Fruit fly (Drosophila melanogaster) whole organism, embryonic: Measurements from ENCODE around the gene CG31102.
A peak's percentile ranks its signal among the peaks of the same experiment; 100 is the strongest.

Experiments used
- Asciz ChIP-seq: fragments of 200-800 bp; sonication (Bioruptor generic); optimal IDR thresholded peaks from 2 replicates; lab custom pipeline; 2017; ENCODE audit warnings: missing biosample characterization, mild to moderate bottlenecking, missing genetic modification characterization, missing genetic modification reagents
- Atf3 ChIP-seq: fragments of 200-800 bp; sonication (Bioruptor generic); optimal IDR thresholded peaks from 3 replicates; lab custom pipeline; 2016; ENCODE audit warnings: missing biosample characterization, missing genetic modification characterization
- CG10267 ChIP-seq: fragments of 200-800 bp; sonication (Bioruptor generic); optimal IDR thresholded peaks from 2 replicates; lab custom pipeline; 2018; ENCODE audit warnings: missing biosample characterization, mild to moderate bottlenecking, missing genetic modification characterization, moderate library complexity
- CG12659 ChIP-seq: fragments of 200-800 bp; sonication (Bioruptor generic); optimal IDR thresholded peaks from 3 replicates; lab custom pipeline; 2017; ENCODE audit warnings: mild to moderate bottlenecking, missing biosample characterization, missing genetic modification reagents, missing genetic modification characterization
- CG13424 ChIP-seq: fragments of 200-800 bp; sonication (Bioruptor generic); optimal IDR thresholded peaks from 2 replicates; lab custom pipeline; 2019; ENCODE audit warnings: missing biosample characterization, mild to moderate bottlenecking, missing genetic modification characterization, moderate library complexity
- CG18619 ChIP-seq: fragments of 200-800 bp; sonication (Bioruptor generic); optimal IDR thresholded peaks from 3 replicates; lab custom pipeline; 2017; ENCODE audit warnings: missing biosample characterization, mild to moderate bottlenecking, missing genetic modification characterization
- CG2116 ChIP-seq: fragments of 200-800 bp; sonication (Bioruptor generic); optimal IDR thresholded peaks from 3 replicates; lab custom pipeline; 2018; ENCODE audit warnings: missing biosample characterization, mild to moderate bottlenecking, missing genetic modification characterization
- CG2199 ChIP-seq: fragments of 200-800 bp; sonication (Bioruptor generic); IDR thresholded peaks from 3 replicates; pipeline ENCODE4 v1.3.6; 2022; ENCODE audit warnings: missing biosample characterization, missing genetic modification characterization
- CG2712 ChIP-seq: fragments of 200-800 bp; optimal IDR thresholded peaks from 3 replicates; lab custom pipeline; 2019; ENCODE audit warnings: missing biosample characterization, mild to moderate bottlenecking, missing genetic modification characterization, moderate library complexity
- CG30431 ChIP-seq: fragments of 200-800 bp; sonication (Bioruptor generic); optimal IDR thresholded peaks from 2 replicates; lab custom pipeline; 2017; ENCODE audit warnings: missing biosample characterization, missing genetic modification characterization
- CG3065 ChIP-seq: fragments of 200-800 bp; sonication (Bioruptor generic); optimal IDR thresholded peaks from 2 replicates; lab custom pipeline; 2016; ENCODE audit warnings: missing biosample characterization, missing genetic modification characterization
- CG3163 ChIP-seq: fragments of 200-800 bp; sonication (Bioruptor generic); optimal IDR thresholded peaks from 3 replicates; lab custom pipeline; 2016; ENCODE audit warnings: missing biosample characterization, missing genetic modification characterization
- CG33557 ChIP-seq: fragments of 200-800 bp; sonication (Bioruptor generic); optimal IDR thresholded peaks from 2 replicates; lab custom pipeline; 2019; ENCODE audit warnings: missing biosample characterization, mild to moderate bottlenecking, missing genetic modification characterization, moderate library complexity
- CG4328 ChIP-seq: fragments of 200-800 bp; sonication (Bioruptor generic); optimal IDR thresholded peaks from 3 replicates; lab custom pipeline; 2017; ENCODE audit warnings: missing biosample characterization, missing genetic modification reagents, missing genetic modification characterization
- CG5245 ChIP-seq: fragments of 200-800 bp; sonication (Bioruptor generic); optimal IDR thresholded peaks from 3 replicates; lab custom pipeline; 2016; ENCODE audit warnings: missing biosample characterization, missing genetic modification characterization
- CG6254 ChIP-seq: fragments of 200-800 bp; sonication (Bioruptor generic); optimal IDR thresholded peaks from 3 replicates; lab custom pipeline; 2017; ENCODE audit warnings: mild to moderate bottlenecking, missing biosample characterization, missing genetic modification reagents, missing genetic modification characterization
- CG6272 ChIP-seq: fragments of 200-800 bp; sonication (Bioruptor generic); IDR thresholded peaks from 2 replicates; pipeline ENCODE4 v1.3.6; 2022; ENCODE audit warnings: missing biosample characterization, missing genetic modification characterization
- CG6683 ChIP-seq: fragments of 200-800 bp; sonication (Bioruptor generic); optimal IDR thresholded peaks from 2 replicates; lab custom pipeline; 2017; ENCODE audit warnings: missing biosample characterization, mild to moderate bottlenecking, missing genetic modification characterization, missing genetic modification reagents
- CG6813 ChIP-seq: fragments of 200-800 bp; sonication (Bioruptor generic); optimal IDR thresholded peaks from 2 replicates; lab custom pipeline; 2017; ENCODE audit warnings: missing biosample characterization, missing genetic modification characterization, mild to moderate bottlenecking, moderate library complexity, missing genetic modification reagents
- CG7839 ChIP-seq: fragments of 200-800 bp; sonication (Bioruptor generic); optimal IDR thresholded peaks from 3 replicates; lab custom pipeline; 2018; ENCODE audit warnings: missing biosample characterization, mild to moderate bottlenecking, missing genetic modification characterization, moderate library complexity
- CG9727 ChIP-seq: fragments of 200-800 bp; sonication (Bioruptor generic); optimal IDR thresholded peaks from 3 replicates; lab custom pipeline; 2017; ENCODE audit warnings: missing biosample characterization, mild to moderate bottlenecking, missing genetic modification characterization
- CTCF ChIP-seq: fragments of 200-800 bp; sonication (Bioruptor generic); optimal IDR thresholded peaks from 2 replicates; lab custom pipeline; 2017; ENCODE audit warnings: missing biosample characterization, mild to moderate bottlenecking, missing genetic modification characterization, moderate library complexity
- CkIIα-i1 ChIP-seq: fragments of 200-800 bp; sonication (Bioruptor generic); IDR thresholded peaks from 2 replicates; pipeline ENCODE4 v1.3.6; 2022; ENCODE audit warnings: missing biosample characterization, missing genetic modification characterization
- Dad ChIP-seq: fragments of 200-800 bp; sonication (Bioruptor generic); optimal IDR thresholded peaks from 3 replicates; lab custom pipeline; 2016; ENCODE audit warnings: missing biosample characterization, missing genetic modification characterization
- Dek ChIP-seq: fragments of 200-800 bp; sonication (Bioruptor generic); optimal IDR thresholded peaks from 3 replicates; lab custom pipeline; 2019; ENCODE audit warnings: missing biosample characterization, mild to moderate bottlenecking, missing genetic modification characterization, moderate library complexity
- Dref ChIP-seq: fragments of 200-800 bp; sonication (Bioruptor generic); IDR thresholded peaks from 2 replicates; pipeline ENCODE4 v1.3.6; 2022; ENCODE audit warnings: missing biosample characterization, missing genetic modification characterization
- E2f2 ChIP-seq: fragments of 200-800 bp; sonication (Bioruptor generic); IDR thresholded peaks from 2 replicates; pipeline ENCODE4 v1.3.6; 2022; ENCODE audit warnings: missing biosample characterization, missing genetic modification characterization
- H15 ChIP-seq: fragments of 200-800 bp; sonication (Bioruptor generic); IDR thresholded peaks from 3 replicates; pipeline ENCODE4 v1.3.6; 2022; ENCODE audit warnings: missing biosample characterization, missing genetic modification characterization
- Myb ChIP-seq: fragments of 200-800 bp; sonication (Bioruptor generic); optimal IDR thresholded peaks from 2 replicates; lab custom pipeline; 2016; ENCODE audit warnings: missing biosample characterization, missing genetic modification characterization
- YL-1 ChIP-seq: fragments of 200-800 bp; sonication (Bioruptor generic); optimal IDR thresholded peaks from 3 replicates; lab custom pipeline; 2017; ENCODE audit warnings: missing biosample characterization, mild to moderate bottlenecking, missing genetic modification characterization
- az2 ChIP-seq: fragments of 200-800 bp; sonication (Bioruptor generic); optimal IDR thresholded peaks from 3 replicates; lab custom pipeline; 2016; ENCODE audit warnings: missing biosample characterization, missing genetic modification characterization
- cas ChIP-seq: fragments of 200-800 bp; sonication (Bioruptor generic); IDR thresholded peaks from 2 replicates; pipeline ENCODE4 v1.3.6; 2022; ENCODE audit warnings: missing biosample characterization, missing genetic modification characterization
- caup ChIP-seq: fragments of 200-800 bp; sonication (Bioruptor generic); optimal IDR thresholded peaks from 3 replicates; lab custom pipeline; 2017; ENCODE audit warnings: missing biosample characterization, mild to moderate bottlenecking, missing genetic modification characterization, moderate library complexity; ENCODE audit not compliant: severe bottlenecking
- chn ChIP-seq: fragments of 200-800 bp; sonication (Bioruptor generic); optimal IDR thresholded peaks from 2 replicates; lab custom pipeline; 2016; ENCODE audit warnings: missing biosample characterization, missing genetic modification characterization
- dan ChIP-seq: fragments of 200-800 bp; sonication (Bioruptor generic); IDR thresholded peaks from 2 replicates; pipeline ENCODE4 v1.3.6; 2022; ENCODE audit warnings: missing biosample characterization, missing genetic modification characterization
- hkb ChIP-seq, 2 experiments: fragments of 200-800 bp in 1 of 2; fragments of >200 bp in 1 of 2; sonication (Bioruptor generic) in 1 of 2; IDR thresholded peaks in 1 of 2; optimal IDR thresholded peaks in 1 of 2; 2 replicates each; pipeline versions ENCODE4 v1.3.6 to Lab custom; 2017 to 2022; ENCODE audit warnings: missing biosample characterization in 1 of 2, missing genetic modification characterization in 1 of 2
- kah ChIP-seq: fragments of 200-800 bp; sonication (Bioruptor generic); optimal IDR thresholded peaks from 2 replicates; lab custom pipeline; 2018; ENCODE audit warnings: missing biosample characterization, mild to moderate bottlenecking, missing genetic modification characterization
- mirr ChIP-seq: fragments of 200-800 bp; sonication (Bioruptor generic); optimal IDR thresholded peaks from 3 replicates; lab custom pipeline; 2018; ENCODE audit warnings: missing biosample characterization, mild to moderate bottlenecking, missing genetic modification characterization
- onecut ChIP-seq: fragments of 200-800 bp; sonication (Bioruptor generic); IDR thresholded peaks from 2 replicates; pipeline ENCODE4 v1.3.6; 2022; ENCODE audit warnings: missing biosample characterization, missing genetic modification characterization
- pita ChIP-seq: fragments of 200-800 bp; sonication (Bioruptor generic); optimal IDR thresholded peaks from 2 replicates; lab custom pipeline; 2017; ENCODE audit warnings: missing biosample characterization, mild to moderate bottlenecking, missing genetic modification characterization
- sens ChIP-seq: fragments of 200-800 bp; sonication (Bioruptor generic); peaks from one replicate; lab custom pipeline; 2016; ENCODE audit warnings: missing biosample characterization, missing genetic modification characterization
- seq ChIP-seq: fragments of 200-800 bp; sonication (Bioruptor generic); IDR thresholded peaks from 2 replicates; pipeline ENCODE4 v1.3.6; 2022; ENCODE audit warnings: missing biosample characterization, missing genetic modification characterization
- slbo ChIP-seq: fragments of 200-800 bp; sonication (Bioruptor generic); IDR thresholded peaks from 2 replicates; pipeline ENCODE4 v1.3.6; 2022; ENCODE audit warnings: missing biosample characterization, missing genetic modification characterization
- slou ChIP-seq: fragments of 200-800 bp; sonication (Bioruptor generic); optimal IDR thresholded peaks from 3 replicates; lab custom pipeline; 2016; ENCODE audit warnings: missing biosample characterization, missing genetic modification characterization
- sna ChIP-seq: fragments of 200-800 bp; sonication (Bioruptor generic); IDR thresholded peaks from 2 replicates; pipeline ENCODE4 v1.3.6; 2022; ENCODE audit warnings: missing biosample characterization, missing genetic modification characterization; ENCODE audit not compliant: partially characterized antibody
- stc ChIP-seq: fragments of 200-800 bp; sonication (Bioruptor generic); IDR thresholded peaks from 2 replicates; pipeline ENCODE4 v1.3.6; 2022; ENCODE audit warnings: missing biosample characterization, missing genetic modification characterization
- trem ChIP-seq: fragments of 200-800 bp; optimal IDR thresholded peaks from 3 replicates; lab custom pipeline; 2019; ENCODE audit warnings: missing biosample characterization, mild to moderate bottlenecking, missing genetic modification characterization, moderate library complexity
- ttk ChIP-seq: fragments of 200-800 bp; sonication (Bioruptor generic); IDR thresholded peaks from 2 replicates; pipeline ENCODE4 v2.1.2; 2022; ENCODE audit warnings: missing biosample characterization, missing genetic modification characterization
- vvl ChIP-seq: fragments of 200-800 bp; sonication (Bioruptor generic); IDR thresholded peaks from 2 replicates; pipeline ENCODE4 v1.3.6; 2022; ENCODE audit warnings: missing biosample characterization, missing genetic modification characterization
- wdn ChIP-seq: fragments of 200-800 bp; sonication (Bioruptor generic); IDR thresholded peaks from 2 replicates; pipeline ENCODE4 v1.3.6; 2022; ENCODE audit warnings: missing biosample characterization, missing genetic modification characterization
- zf30C ChIP-seq: fragments of 200-800 bp; sonication (Bioruptor generic); optimal IDR thresholded peaks from 3 replicates; lab custom pipeline; 2018; ENCODE audit warnings: missing biosample characterization, mild to moderate bottlenecking, missing genetic modification characterization

The CG31102 gene

DNA sequence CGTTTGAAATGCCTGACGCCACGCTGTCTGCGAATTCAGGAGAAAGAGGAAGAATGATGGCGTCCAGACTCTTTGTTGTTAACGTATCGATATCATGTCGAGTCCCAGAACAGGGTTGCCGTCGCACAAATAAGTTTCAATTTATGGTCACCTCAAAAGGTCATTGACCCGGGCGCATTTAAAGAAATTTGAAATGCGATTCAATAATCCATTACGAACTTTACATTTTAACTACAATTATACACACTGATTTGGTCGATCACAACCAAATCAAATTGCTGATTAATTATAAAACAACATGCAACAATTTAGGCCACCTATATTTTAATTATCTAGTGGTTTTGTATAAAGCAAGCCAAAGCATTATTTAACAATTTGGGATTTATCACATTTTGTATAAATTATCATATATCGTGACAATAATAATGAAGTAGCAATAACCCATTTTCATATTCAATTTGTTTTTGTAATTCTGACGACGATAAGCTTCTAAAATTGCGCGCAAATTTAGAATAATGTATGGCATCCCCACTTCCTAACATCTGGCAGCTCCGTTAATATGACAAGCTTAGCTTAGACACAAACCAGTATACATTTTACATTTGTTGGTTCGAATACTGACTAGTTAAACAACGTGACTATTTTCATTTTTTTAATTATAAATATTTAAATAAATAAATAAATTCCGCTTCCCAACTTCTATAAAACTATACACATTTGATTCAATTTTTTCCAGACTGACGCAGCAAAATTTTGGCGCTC is 50.2 kb downstream of the CG31102 start, which contains the start of gene bam (continued):
- TF ChIP-seq CG10267 (tag; lab: Kevin White, UChicago) = peak; percentile 53
- no peak for TF ChIP-seq CG6683 (GFP tag; lab: Kevin White, UChicago)
- no peak for TF ChIP-seq CG18619 (GFP tag; lab: Kevin White, UChicago)
- no peak for TF ChIP-seq H15 (GFP tag; lab: Robert Waterston, UW)
- TF ChIP-seq hkb (optimal IDR thresholded peaks at IDR 0.05; lab: Kevin White, UChicago) = no peak
- no peak for TF ChIP-seq hkb (GFP tag; IDR thresholded peaks at IDR 0.05; lab: Robert Waterston, UW)
- TF ChIP-seq CG30431 (GFP tag; lab: Kevin White, UChicago) = no peak
- no peak for TF ChIP-seq slou (GFP tag; lab: Kevin White, UChicago)
- no peak for TF ChIP-seq az2 (GFP tag; lab: Kevin White, UChicago)
- no peak for TF ChIP-seq CG6254 (GFP tag; lab: Kevin White, UChicago)
- no peak for TF ChIP-seq CkIIα-i1 (GFP tag; lab: Robert Waterston, UW)
- no peak for TF ChIP-seq cas (GFP tag; lab: Robert Waterston, UW)
- TF ChIP-seq wdn (GFP tag; lab: Robert Waterston, UW) = no peak
- TF ChIP-seq E2f2 (GFP tag; lab: Robert Waterston, UW) = peak; percentile 97
- TF ChIP-seq trem (tag; lab: Kevin White, UChicago) = peak; percentile 71
- no peak for TF ChIP-seq CG3163
- no peak for TF ChIP-seq sens (GFP tag; lab: Kevin White, UChicago)
- no peak for TF ChIP-seq dan
- peak; percentile 18 for TF ChIP-seq YL-1 (GFP tag; lab: Kevin White, UChicago)
- TF ChIP-seq CG13424 = peak; percentile 7
- no peak for TF ChIP-seq mirr (GFP tag; lab: Kevin White, UChicago)
- no peak for TF ChIP-seq seq (GFP tag; lab: Robert Waterston, UW)
- no peak for TF ChIP-seq CG6272 (GFP tag; lab: Robert Waterston, UW)
- TF ChIP-seq CG33557 (GFP tag; lab: Kevin White, UChicago) = peak; percentile 15
- no peak for TF ChIP-seq CG3065 (GFP tag; lab: Kevin White, UChicago)
- peak; percentile 36 for TF ChIP-seq CG2116 (GFP tag; lab: Kevin White, UChicago)
- TF ChIP-seq Myb (GFP tag; lab: Kevin White, UChicago) = peak; percentile 51
- no peak for TF ChIP-seq sna (GFP tag; lab: Robert Waterston, UW)
- TF ChIP-seq CG4328 (GFP tag; lab: Kevin White, UChicago) = no peak
- no peak for TF ChIP-seq stc (GFP tag; lab: Robert Waterston, UW)
- no peak for TF ChIP-seq CG7839 (tag; lab: Kevin White, UChicago)
- TF ChIP-seq slbo = no peak
- TF ChIP-seq CG5245 (GFP tag; lab: Kevin White, UChicago) = no peak
- TF ChIP-seq chn (GFP tag; lab: Kevin White, UChicago) = no peak
- no peak for TF ChIP-seq kah (GFP tag; lab: Kevin White, UChicago)
- no peak for TF ChIP-seq caup (GFP tag; lab: Kevin White, UChicago)
- peak; percentile 86 for TF ChIP-seq pita (GFP tag; lab: Kevin White, UChicago)
- no peak for TF ChIP-seq Atf3 (GFP tag; lab: Kevin White, UChicago)
- TF ChIP-seq zf30C (GFP tag; lab: Kevin White, UChicago) = no peak
- TF ChIP-seq CG6813 (GFP tag; lab: Kevin White, UChicago) = no peak
- no peak for TF ChIP-seq ttk (GFP tag; lab: Robert Waterston, UW)
- TF ChIP-seq CG9727 (GFP tag; lab: Kevin White, UChicago) = no peak
- TF ChIP-seq vvl (GFP tag; lab: Robert Waterston, UW) = no peak
- peak; percentile 76 for TF ChIP-seq CTCF (GFP tag; lab: Kevin White, UChicago)
- peak; percentile 59; the same call in 2 of the 3 replicates for TF ChIP-seq CG2199 (GFP tag; lab: Robert Waterston, UW)
- 0 out of 2 replicates have a peak, but pooled peaks have one; percentile 32 for TF ChIP-seq Dref (GFP tag; lab: Robert Waterston, UW)
- TF ChIP-seq Dek (tag; lab: Kevin White, UChicago) = peak; percentile 45
- peak; percentile 37 for TF ChIP-seq CG12659 (GFP tag; lab: Kevin White, UChicago)
- TF ChIP-seq Dad (GFP tag; lab: Kevin White, UChicago) = no peak
- TF ChIP-seq CG2712 (tag; lab: Kevin White, UChicago) = no peak
- TF ChIP-seq Asciz (GFP tag; lab: Kevin White, UChicago) = no peak
- TF ChIP-seq onecut (GFP tag; lab: Robert Waterston, UW) = no peak
